Worm (Caenorhabditis elegans) whole organism, L4 larva: ENCODE measurements around the gene aqp-2.

Source experiments
- F26F4.8 ChIP-seq: fragments of 200-800 bp; sonication (Bioruptor generic); conservative IDR thresholded peaks from 2 replicates; pipeline ENCODE4 v1.3.6; 2022; ENCODE audit warnings: missing genetic modification characterization, missing compliant biosample characterization
- F37D6.2 ChIP-seq: sonication (generic microtip); optimal IDR thresholded peaks from 2 replicates; lab custom pipeline; 2016; ENCODE audit warnings: mild to moderate bottlenecking, missing genetic modification characterization, missing compliant biosample characterization
- T20F7.1 ChIP-seq: fragments of 200-800 bp; sonication (Bioruptor generic); optimal IDR thresholded peaks from 2 replicates; lab custom pipeline; 2018; ENCODE audit warnings: mild to moderate bottlenecking, missing genetic modification characterization, missing compliant biosample characterization
- T26A8.4 ChIP-seq: fragments of 200-800 bp; sonication (Bioruptor generic); IDR thresholded peaks from 2 replicates; pipeline ENCODE4 v1.3.6; 2022; ENCODE audit warnings: missing genetic modification characterization, missing compliant biosample characterization
- Y48G9A.11 ChIP-seq: fragments of 200-800 bp; sonication (Bioruptor generic); IDR thresholded peaks from 2 replicates; pipeline ENCODE4 v1.3.6; 2022; ENCODE audit warnings: missing genetic modification reagents, missing genetic modification characterization, missing compliant biosample characterization
- Y75B8A.6 ChIP-seq: fragments of 200-800 bp; sonication (Bioruptor generic); IDR thresholded peaks from 2 replicates; pipeline ENCODE4 v1.3.6; 2022; ENCODE audit warnings: missing genetic modification reagents, missing genetic modification characterization, missing compliant biosample characterization
- ama-1 ChIP-seq: fragments of 150-350 bp; optimal IDR thresholded peaks from 2 replicates; lab custom pipeline; 2014; ENCODE audit warnings: inconsistent platforms, mixed read lengths
- attf-4 ChIP-seq: sonication (generic microtip); optimal IDR thresholded peaks from 3 replicates; lab custom pipeline; 2017; ENCODE audit warnings: missing biosample characterization, missing genetic modification characterization
- ceh-28 ChIP-seq: fragments of 150-350 bp; optimal IDR thresholded peaks from 2 replicates; lab custom pipeline; 2014; ENCODE audit warnings: missing biosample characterization, missing genetic modification reagents, missing genetic modification characterization
- ceh-62 ChIP-seq: sonication (generic microtip); optimal IDR thresholded peaks from 2 replicates; lab custom pipeline; 2017; ENCODE audit warnings: missing biosample characterization, missing genetic modification characterization
- ces-1 ChIP-seq: fragments of 150-350 bp; sonication (generic microtip); optimal IDR thresholded peaks from 4 replicates; lab custom pipeline; 2014; ENCODE audit warnings: missing biosample characterization, missing genetic modification reagents, missing genetic modification characterization
- cey-2 ChIP-seq: sonication (generic microtip); optimal IDR thresholded peaks from 3 replicates; lab custom pipeline; 2017; ENCODE audit warnings: missing genetic modification characterization, mild to moderate bottlenecking, missing compliant biosample characterization, antibody characterized with exemption, borderline replicate concordance; ENCODE audit not compliant: insufficient read depth
- ctbp-1 ChIP-seq: fragments of 200-800 bp; sonication (Bioruptor generic); IDR thresholded peaks from 2 replicates; pipeline ENCODE4 v1.3.6; 2022; ENCODE audit warnings: missing genetic modification reagents, missing genetic modification characterization, missing compliant biosample characterization
- daf-16 ChIP-seq, 3 experiments: sonication (generic microtip); optimal IDR thresholded peaks; 2 replicates each; lab custom pipeline; 2016 to 2017; ENCODE audit warnings: missing genetic modification characterization in 3 of 3, missing genetic modification reagents in 3 of 3, mild to moderate bottlenecking in 2 of 3, missing compliant biosample characterization in 2 of 3, missing biosample characterization in 1 of 3, moderate library complexity in 1 of 3
- dmd-8 ChIP-seq: fragments of 200-800 bp; sonication (Bioruptor generic); IDR thresholded peaks from 2 replicates; pipeline ENCODE4 v1.3.6; 2022; ENCODE audit warnings: missing genetic modification characterization, missing compliant biosample characterization
- dmd-9 ChIP-seq: fragments of 200-800 bp; sonication (Bioruptor generic); IDR thresholded peaks from 2 replicates; pipeline ENCODE4 v1.3.6; 2022; ENCODE audit warnings: missing genetic modification reagents, missing genetic modification characterization, missing compliant biosample characterization
- duxl-1 ChIP-seq: sonication (generic microtip); optimal IDR thresholded peaks from 2 replicates; lab custom pipeline; 2016; ENCODE audit warnings: mild to moderate bottlenecking, missing genetic modification characterization, moderate library complexity, missing compliant biosample characterization; ENCODE audit not compliant: poor library complexity
- dve-1 ChIP-seq: sonication (generic microtip); optimal IDR thresholded peaks from 2 replicates; lab custom pipeline; 2017; ENCODE audit warnings: antibody characterized with exemption, mild to moderate bottlenecking, missing genetic modification characterization, missing compliant biosample characterization; ENCODE audit not compliant: insufficient read depth
- egl-27 ChIP-seq: sonication (generic microtip); optimal IDR thresholded peaks from 3 replicates; lab custom pipeline; 2017; ENCODE audit warnings: missing biosample characterization, missing genetic modification reagents, missing genetic modification characterization
- egl-43 ChIP-seq: fragments of 200-800 bp; sonication (Bioruptor generic); IDR thresholded peaks from 2 replicates; pipeline ENCODE4 v1.3.6; 2022; ENCODE audit warnings: missing genetic modification reagents, missing genetic modification characterization, missing compliant biosample characterization
- fkh-10 ChIP-seq: fragments of 150-350 bp; optimal IDR thresholded peaks from 2 replicates; lab custom pipeline; 2014; ENCODE audit warnings: missing biosample characterization, missing genetic modification reagents, missing genetic modification characterization
- gei-8 ChIP-seq: fragments of 200-800 bp; sonication (Bioruptor generic); optimal IDR thresholded peaks from 2 replicates; lab custom pipeline; 2018; ENCODE audit warnings: mild to moderate bottlenecking, missing genetic modification characterization, missing compliant biosample characterization
- hif-1 ChIP-seq, 2 experiments: sonication (generic microtip); optimal IDR thresholded peaks; 2 replicates each; lab custom pipeline; 2016 to 2017; ENCODE audit warnings: missing compliant biosample characterization in 2 of 2, missing genetic modification characterization in 2 of 2, missing genetic modification reagents in 2 of 2, missing genotype in 2 of 2, mild to moderate bottlenecking in 1 of 2
- hlh-11 ChIP-seq: fragments of 200-800 bp; sonication (Bioruptor generic); optimal IDR thresholded peaks from 2 replicates; lab custom pipeline; 2018; ENCODE audit warnings: mild to moderate bottlenecking, missing genetic modification characterization, missing compliant biosample characterization
- mdl-1 ChIP-seq, 2 experiments: fragments of 150-350 bp in 1 of 2; sonication (generic microtip) in 1 of 2; optimal IDR thresholded peaks; 2 replicates each; lab custom pipeline; 2014 to 2017; ENCODE audit warnings: missing biosample characterization in 2 of 2, missing genetic modification characterization in 2 of 2
- mdt-29 ChIP-seq: fragments of 200-800 bp; sonication (Bioruptor generic); IDR thresholded peaks from 2 replicates; pipeline ENCODE4 v1.3.6; 2022; ENCODE audit warnings: missing genetic modification reagents, missing genetic modification characterization, missing compliant biosample characterization
- mes-2 ChIP-seq: sonication (generic microtip); optimal IDR thresholded peaks from 2 replicates; lab custom pipeline; 2016; ENCODE audit warnings: missing genotype, mild to moderate bottlenecking, missing genetic modification characterization, missing compliant biosample characterization; ENCODE audit not compliant: poor library complexity, severe bottlenecking
- mxl-2 ChIP-seq: fragments of 200-800 bp; sonication (Bioruptor generic); conservative IDR thresholded peaks from 2 replicates; pipeline ENCODE4 v1.3.6; 2022; ENCODE audit warnings: missing genetic modification reagents, missing genetic modification characterization, missing compliant biosample characterization
- mxl-3 ChIP-seq: fragments of 200-800 bp; sonication (Bioruptor generic); optimal IDR thresholded peaks from 2 replicates; lab custom pipeline; 2018; ENCODE audit warnings: mild to moderate bottlenecking, missing genetic modification characterization, missing compliant biosample characterization
- nhr-10 ChIP-seq: fragments of 150-350 bp; optimal IDR thresholded peaks from 2 replicates; lab custom pipeline; 2014; ENCODE audit warnings: missing biosample characterization, missing genetic modification characterization
- nhr-102 ChIP-seq: sonication (generic microtip); optimal IDR thresholded peaks from 2 replicates; lab custom pipeline; 2016; ENCODE audit warnings: mild to moderate bottlenecking, missing genetic modification characterization, moderate library complexity, missing compliant biosample characterization
- nhr-28 ChIP-seq: fragments of 150-350 bp; optimal IDR thresholded peaks from 2 replicates; lab custom pipeline; 2014; ENCODE audit warnings: missing biosample characterization, missing genetic modification characterization
- pha-4 ChIP-seq, 2 experiments: fragments of 150-350 bp in 1 of 2; fragments of 200-800 bp in 1 of 2; sonication (Bioruptor generic) in 1 of 2; IDR thresholded peaks in 1 of 2; optimal IDR thresholded peaks in 1 of 2; 2 replicates each; pipeline versions ENCODE4 v1.3.6 to Lab custom; 2014 to 2022; ENCODE audit warnings: missing genetic modification characterization in 2 of 2, missing genetic modification reagents in 2 of 2, missing biosample characterization in 1 of 2, missing compliant biosample characterization in 1 of 2
- pqm-1 ChIP-seq: sonication (generic microtip); optimal IDR thresholded peaks from 2 replicates; lab custom pipeline; 2017; ENCODE audit warnings: missing biosample characterization, missing genetic modification characterization
- rbr-2 ChIP-seq: sonication (generic microtip); optimal IDR thresholded peaks from 2 replicates; lab custom pipeline; 2016; ENCODE audit warnings: missing genotype, missing genetic modification characterization, missing compliant biosample characterization
- sdz-12 ChIP-seq: fragments of 200-800 bp; sonication (Bioruptor generic); optimal IDR thresholded peaks from 2 replicates; lab custom pipeline; 2018; ENCODE audit warnings: mild to moderate bottlenecking, missing genetic modification characterization, missing compliant biosample characterization
- set-16 ChIP-seq: fragments of 200-800 bp; sonication (Bioruptor generic); IDR thresholded peaks from 2 replicates; pipeline ENCODE4 v1.3.6; 2022; ENCODE audit warnings: missing genetic modification reagents, missing genetic modification characterization, missing compliant biosample characterization
- snpc-4 ChIP-seq: fragments of 150-350 bp; optimal IDR thresholded peaks from 2 replicates; lab custom pipeline; 2014; ENCODE audit warnings: missing biosample characterization, missing genetic modification characterization
- spr-3 ChIP-seq: fragments of 200-800 bp; sonication (Bioruptor generic); optimal IDR thresholded peaks from 2 replicates; lab custom pipeline; 2018; ENCODE audit warnings: mild to moderate bottlenecking, missing genetic modification characterization, missing compliant biosample characterization
- tag-97 ChIP-seq: fragments of 200-800 bp; sonication (Bioruptor generic); IDR thresholded peaks from 2 replicates; pipeline ENCODE4 v1.3.6; 2022; ENCODE audit warnings: missing genetic modification characterization, missing compliant biosample characterization
- unc-39 ChIP-seq: sonication (generic microtip); optimal IDR thresholded peaks from 2 replicates; lab custom pipeline; 2017; ENCODE audit warnings: missing biosample characterization, missing genetic modification characterization
- zag-1 ChIP-seq: fragments of 150-350 bp; optimal IDR thresholded peaks from 2 replicates; lab custom pipeline; 2014; ENCODE audit warnings: missing biosample characterization, missing genetic modification characterization
- zfp-2 ChIP-seq: sonication (generic microtip); optimal IDR thresholded peaks from 2 replicates; lab custom pipeline; 2016; ENCODE audit warnings: mild to moderate bottlenecking, missing genetic modification characterization, missing compliant biosample characterization
- zfp-3 ChIP-seq: fragments of 200-800 bp; sonication (Bioruptor generic); conservative IDR thresholded peaks from 2 replicates; pipeline ENCODE4 v1.3.6; 2022; ENCODE audit warnings: missing genetic modification reagents, missing genetic modification characterization, missing compliant biosample characterization
- zip-11 ChIP-seq: fragments of 200-800 bp; sonication (Bioruptor generic); IDR thresholded peaks from 2 replicates; pipeline ENCODE4 v1.3.6; 2022; ENCODE audit warnings: missing genetic modification characterization, missing compliant biosample characterization
- ztf-11 ChIP-seq: fragments of 150-350 bp; optimal IDR thresholded peaks from 2 replicates; lab custom pipeline; 2014; ENCODE audit warnings: missing biosample characterization, missing genetic modification characterization

Gene aqp-2

ce11 chrII:9284358-9285170 is 22.8 kb upstream of the aqp-2 start (continued):
- TF ChIP-seq snpc-4 (tag; lab: Kevin White, UChicago) (no peak), gei-8 (no peak), Y75B8A.6 (GFP tag; lab: Robert Waterston, UW) (no peak), pha-4 (GFP tag; IDR thresholded peaks at IDR 0.05; lab: Robert Waterston, UW) (no peak), pha-4 (tag; optimal IDR thresholded peaks at IDR 0.05; lab: Kevin White, UChicago) (peak; percentile 51), mdt-29 (no peak), F37D6.2 (tag; lab: Kevin White, UChicago) (no peak), sdz-12 (GFP tag; lab: Kevin White, UChicago) (no peak), zfp-3 (no peak), set-16 (GFP tag; lab: Robert Waterston, UW) (no peak), Y48G9A.11 (no peak), zip-11 (GFP tag; lab: Robert Waterston, UW) (no peak), cey-2 (tag; lab: Kevin White, UChicago) (no peak), daf-16 (GFP tag; optimal IDR thresholded peaks at IDR 0.05; lab: Kevin White, UChicago) (no peak), daf-16 (tag; optimal IDR thresholded peaks at IDR 0.05; lab: Kevin White, UChicago) (peak; percentile 46), pqm-1 (peak; percentile 80), egl-43 (GFP tag; lab: Robert Waterston, UW) (no peak), ama-1 (lab: Kevin White, UChicago) (peak; percentile 76), hif-1 (tag; optimal IDR thresholded peaks at IDR 0.05; lab: Kevin White, UChicago) (no peak), tag-97 (GFP tag; lab: Robert Waterston, UW) (no peak), ztf-11 (tag; lab: Kevin White, UChicago) (no peak), fkh-10 (GFP tag; lab: Kevin White, UChicago) (no peak), F26F4.8 (GFP tag; lab: Robert Waterston, UW) (no peak), hlh-11 (peak; percentile 16), T20F7.1 (GFP tag; lab: Kevin White, UChicago) (no peak), spr-3 (GFP tag; lab: Kevin White, UChicago) (no peak), duxl-1 (tag; lab: Kevin White, UChicago) (no peak), mes-2 (peak; percentile 51), ces-1 (no peak), zag-1 (tag; lab: Kevin White, UChicago) (no peak), nhr-102 (tag; lab: Kevin White, UChicago) (no peak), egl-27 (tag; lab: Kevin White, UChicago) (no peak), nhr-28 (tag; lab: Kevin White, UChicago) (peak; percentile 66), ceh-62 (no peak), rbr-2 (no peak)

- TF ChIP-seq dmd-8 (no peak), unc-39 (tag; lab: Kevin White, UChicago) (no peak), spr-3 (GFP tag; lab: Kevin White, UChicago) (peak; percentile 20), nhr-102 (tag; lab: Kevin White, UChicago) (peak; percentile 78), F26F4.8 (GFP tag; lab: Robert Waterston, UW) (no peak), ama-1 (lab: Kevin White, UChicago) (no peak), mxl-2 (peak; percentile 63; the same call in 1 of the 2 replicates), rbr-2 (no peak), zfp-2 (no peak), ceh-28 (tag; lab: Kevin White, UChicago) (no peak), T26A8.4 (GFP tag; lab: Robert Waterston, UW) (peak; percentile 37; the same call in 1 of the 2 replicates), attf-4 (tag; lab: Kevin White, UChicago) (no peak), mdt-29 (peak; percentile 53; the same call in 1 of the 2 replicates), mxl-3 (peak; percentile 54), ces-1 (no peak), Y48G9A.11 (0 out of 2 replicates have a peak, but pooled peaks have one; percentile 25), mdl-1 (tag; optimal IDR thresholded peaks at IDR 0.05; lab: Kevin White, UChicago) (peak; percentile 70 to 96), nhr-10 (tag; lab: Kevin White, UChicago) (peak; percentile 19), dve-1 (tag; lab: Kevin White, UChicago) (peak; percentile 86), dmd-9 (no peak), ctbp-1 (GFP tag; lab: Robert Waterston, UW) (no peak)
These were observed 22.0 kb upstream of the aqp-2 start for ce11 chrII:9283668-9284357.
